Worm (Caenorhabditis elegans): ENCODE measurements around the gene alh-1.

alh-1 gene

DNA sequence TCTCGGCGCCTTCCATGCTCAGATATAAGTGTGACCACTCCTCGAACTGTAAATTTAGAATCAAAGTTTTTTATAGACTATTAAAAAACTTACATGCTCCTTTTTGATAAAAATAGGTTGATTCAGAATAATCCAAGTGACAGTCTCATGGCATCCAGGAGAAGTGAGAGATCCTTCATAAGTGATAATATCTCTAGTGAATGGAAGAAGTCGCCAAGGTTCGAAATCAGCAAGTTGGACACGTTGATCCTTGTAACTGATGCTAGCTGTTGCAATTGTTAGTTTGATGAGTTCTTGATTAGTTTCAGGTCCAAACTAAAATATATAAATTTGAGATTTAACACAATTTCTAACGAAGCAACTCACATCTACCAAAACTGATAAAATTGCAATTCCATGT lies 5.7 kb downstream of the alh-1 start (continued):
- TF ChIP-seq mes-2 (tag; optimal IDR thresholded peaks at IDR 0.05; ENCODE audit: poor library complexity, severe bottlenecking) (peak; percentile 17), hmg-1.1 (GFP tag; IDR thresholded peaks at IDR 0.05) (0 out of 2 replicates have a peak, but pooled peaks have one; percentile 27), T26A8.4 (GFP tag; IDR thresholded peaks at IDR 0.05) (0 out of 2 replicates have a peak, but pooled peaks have one; percentile 21)

DNA sequence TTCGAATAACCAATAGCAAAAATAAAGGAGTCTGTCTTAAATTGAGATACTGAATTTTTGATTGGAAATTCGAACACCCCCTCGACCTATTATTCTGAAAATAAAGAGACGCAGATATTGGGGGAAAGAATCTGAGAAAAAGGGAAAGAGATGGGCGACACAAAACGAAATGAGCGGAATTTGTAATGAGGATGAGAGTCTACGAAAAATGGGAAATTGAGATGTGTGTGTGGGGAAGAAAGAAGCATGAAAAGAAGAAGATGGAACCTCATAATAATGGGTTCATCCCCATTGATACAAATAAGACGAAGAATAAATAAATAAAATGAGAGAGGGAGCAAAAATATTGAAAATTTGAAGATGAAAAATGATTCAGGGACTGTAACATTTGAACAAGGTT lies 8.0 kb downstream of the alh-1 start, which contains the start of gene cah-1:
Gene cah-1 (minus strand): TSS at position 101 of the 400 bp plus-strand sequence.
- TF ChIP-seq lim-7 (GFP tag; IDR thresholded peaks at IDR 0.05) = no peak
- TF ChIP-seq ztf-11 (tag; optimal IDR thresholded peaks at IDR 0.05) = no peak
- TF ChIP-seq nhr-102 (tag; optimal IDR thresholded peaks at IDR 0.05) = no peak
- TF ChIP-seq ceh-44 (GFP tag; IDR thresholded peaks at IDR 0.05) = no peak
- TF ChIP-seq F44E2.7 (GFP tag; IDR thresholded peaks at IDR 0.05) = no peak
- no peak for TF ChIP-seq lir-3 (tag; optimal IDR thresholded peaks at IDR 0.05)
- no peak for TF ChIP-seq nhr-25 (tag; optimal IDR thresholded peaks at IDR 0.05; ENCODE audit: borderline replicate concordance, insufficient read depth)
- no peak for TF ChIP-seq unc-39 (tag; optimal IDR thresholded peaks at IDR 0.05)
- no peak for TF ChIP-seq ceh-28 (tag; optimal IDR thresholded peaks at IDR 0.05)
- no peak for TF ChIP-seq pha-4 (GFP tag; IDR thresholded peaks at IDR 0.05)
- TF ChIP-seq pha-4 (tag; optimal IDR thresholded peaks at IDR 0.05) = no peak
- TF ChIP-seq sdz-12 (GFP tag; optimal IDR thresholded peaks at IDR 0.05) = no peak
- no peak for TF ChIP-seq tra-1 (GFP tag; IDR thresholded peaks at IDR 0.05)

DNA sequence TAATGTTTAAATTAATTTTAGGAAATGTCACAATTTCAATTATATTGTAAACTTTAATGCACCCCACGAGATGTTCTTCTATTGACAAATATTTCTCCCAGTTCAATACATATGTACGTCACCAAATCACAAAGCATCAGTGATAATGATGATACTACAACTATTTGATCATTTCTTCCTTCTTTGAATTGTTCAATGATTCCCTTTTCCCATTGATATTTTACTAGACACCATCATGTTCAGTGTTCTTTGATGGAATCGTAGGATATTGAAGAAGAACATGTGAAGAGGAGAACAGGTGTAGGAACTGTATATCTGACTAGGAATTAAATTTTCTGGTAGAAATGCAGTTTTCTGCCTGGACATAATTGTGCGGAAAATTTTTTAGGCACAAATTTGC lies 11.9 kb downstream of the alh-1 start:
- TF ChIP-seq mdl-1 (tag; optimal IDR thresholded peaks at IDR 0.05) = peak; percentile 6 to 51
- peak; percentile 27 for TF ChIP-seq hlh-11 (tag; optimal IDR thresholded peaks at IDR 0.05)
- no peak for TF ChIP-seq nhr-76 (tag; optimal IDR thresholded peaks at IDR 0.05)
- peak; percentile 36 for TF ChIP-seq nhr-48 (tag; optimal IDR thresholded peaks at IDR 0.05)
- TF ChIP-seq dmd-6 (GFP tag; IDR thresholded peaks at IDR 0.05) = 0 out of 2 replicates have a peak, but pooled peaks have one; percentile 21
- TF ChIP-seq unc-62 (GFP tag; optimal IDR thresholded peaks at IDR 0.05 in 1 of 2) = peak in 1 of 2 experiments; percentile 88
- no peak for TF ChIP-seq unc-62 (tag; optimal IDR thresholded peaks at IDR 0.05)
- no peak for TF ChIP-seq aha-1 (tag)
- no peak for TF ChIP-seq nhr-41 (GFP tag; IDR thresholded peaks at IDR 0.05)
- TF ChIP-seq hlh-30 (tag; optimal IDR thresholded peaks at IDR 0.05; ENCODE audit: insufficient read depth) = peak; percentile 20
- TF ChIP-seq nhr-28 (tag; optimal IDR thresholded peaks at IDR 0.05) = peak; percentile 44

DNA sequence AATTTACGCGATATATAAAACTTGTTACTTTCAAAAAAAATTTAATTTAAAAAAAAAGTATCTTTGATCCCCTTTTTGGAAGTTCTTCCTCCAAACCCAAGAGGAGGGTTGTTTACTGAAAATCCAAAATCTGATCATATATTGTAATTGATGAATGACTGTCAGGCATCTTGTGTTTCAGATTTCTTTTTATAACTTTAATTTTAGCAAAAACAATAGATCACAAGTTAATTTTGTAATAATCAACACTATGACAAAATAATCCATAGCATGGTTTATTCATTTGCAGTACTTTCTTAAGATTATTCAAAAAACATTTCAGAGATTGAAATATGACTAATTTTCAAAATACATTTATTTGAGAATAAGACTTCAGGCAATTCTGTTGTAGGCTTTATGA lies 14.8 kb downstream of the alh-1 start:
- TF ChIP-seq ZK337.2 (GFP tag; IDR thresholded peaks at IDR 0.05) = no peak
- TF ChIP-seq aha-1 (tag) = peak; percentile 92
- no peak for TF ChIP-seq lim-7 (GFP tag; IDR thresholded peaks at IDR 0.05)
- no peak for TF ChIP-seq nhr-6 (tag; optimal IDR thresholded peaks at IDR 0.05)
- TF ChIP-seq lin-15B (tag; optimal IDR thresholded peaks at IDR 0.05) = no peak
- TF ChIP-seq sdz-12 (GFP tag; optimal IDR thresholded peaks at IDR 0.05) = no peak
- TF ChIP-seq nhr-10 (tag; optimal IDR thresholded peaks at IDR 0.05) = no peak
- TF ChIP-seq unc-62 (GFP tag; optimal IDR thresholded peaks at IDR 0.05 in 1 of 2) = no peak
- no peak for TF ChIP-seq unc-62 (tag; optimal IDR thresholded peaks at IDR 0.05)
- TF ChIP-seq zfp-3 (GFP tag; conservative IDR thresholded peaks at IDR 0.05) = peak; percentile 66; the same call in 1 of the 2 replicates
- no peak for TF ChIP-seq nhr-11 (tag; optimal IDR thresholded peaks at IDR 0.05)
- TF ChIP-seq T26A8.4 (GFP tag; IDR thresholded peaks at IDR 0.05) = 0 out of 2 replicates have a peak, but pooled peaks have one; percentile 10
- no peak for TF ChIP-seq nhr-28 (tag; optimal IDR thresholded peaks at IDR 0.05)
- TF ChIP-seq arid-1 (GFP tag; conservative IDR thresholded peaks at IDR 0.05) = no peak

DNA sequence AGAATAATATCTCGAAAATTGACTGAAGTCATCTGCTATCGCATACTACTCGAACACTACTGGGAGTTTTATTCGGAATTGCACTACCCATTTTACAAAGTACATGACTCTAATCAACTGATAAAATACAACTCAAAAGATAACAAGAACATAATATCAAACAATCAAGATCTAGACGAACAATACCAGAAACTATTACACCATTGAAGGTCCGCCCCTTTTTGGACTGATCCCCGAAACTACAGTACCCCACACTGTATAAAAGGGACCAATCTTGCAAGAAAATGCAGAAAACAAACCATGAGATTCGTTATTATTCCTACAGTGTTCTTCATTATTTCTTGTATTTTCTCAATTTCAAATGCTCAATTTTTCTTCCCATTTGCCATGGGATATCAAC lies 16.9 kb downstream of the alh-1 start, which contains the start of gene F54D8.10:
Gene F54D8.10 (plus strand): TSS at position 301 of the 400 bp plus-strand sequence.
- no peak for TF ChIP-seq ceh-32 (tag; optimal IDR thresholded peaks at IDR 0.05; ENCODE audit: poor library complexity)
- no peak for TF ChIP-seq lir-3 (tag; optimal IDR thresholded peaks at IDR 0.05)
- no peak for TF ChIP-seq lin-38 (GFP tag; IDR thresholded peaks at IDR 0.05)
- no peak for TF ChIP-seq hif-1 (tag; optimal IDR thresholded peaks at IDR 0.05)
- no peak for TF ChIP-seq aly-2 (tag; optimal IDR thresholded peaks at IDR 0.05)
- TF ChIP-seq fkh-10 (GFP tag; optimal IDR thresholded peaks at IDR 0.05) = no peak
